Worm (Caenorhabditis elegans) whole organism, late embryonic: ENCODE results near the gene C25F9.2.

Source experiments
- C38D4.7 ChIP-seq: fragments of 200-800 bp; sonication (Bioruptor generic); optimal IDR thresholded peaks from 2 replicates; lab custom pipeline; 2018; ENCODE audit warnings: mild to moderate bottlenecking, missing genetic modification characterization, moderate library complexity, missing compliant biosample characterization
- F13H6.1 ChIP-seq: sonication (generic microtip); optimal IDR thresholded peaks from 2 replicates; lab custom pipeline; 2016; ENCODE audit warnings: missing genetic modification characterization, missing compliant biosample characterization
- K02D7.2 ChIP-seq: sonication (generic microtip); optimal IDR thresholded peaks from 2 replicates; lab custom pipeline; 2017; ENCODE audit warnings: mild to moderate bottlenecking, missing genetic modification characterization, missing compliant biosample characterization
- K09A11.1 ChIP-seq: sonication (generic microtip); optimal IDR thresholded peaks from 2 replicates; lab custom pipeline; 2017; ENCODE audit warnings: antibody characterized with exemption, mild to moderate bottlenecking, missing genetic modification characterization, missing compliant biosample characterization; ENCODE audit not compliant: insufficient read depth
- Y22D7AL.16 ChIP-seq: sonication (generic microtip); optimal IDR thresholded peaks from 2 replicates; lab custom pipeline; 2016; ENCODE audit warnings: missing genetic modification characterization, missing compliant biosample characterization
- ama-1 ChIP-seq: fragments of 150-350 bp; optimal IDR thresholded peaks from 2 replicates; lab custom pipeline; 2014
- ceh-14 ChIP-seq: sonication (generic microtip); optimal IDR thresholded peaks from 2 replicates; lab custom pipeline; 2016; ENCODE audit warnings: missing genotype, missing genetic modification characterization, missing compliant biosample characterization
- ceh-18 ChIP-seq: sonication (generic microtip); optimal IDR thresholded peaks from 2 replicates; lab custom pipeline; 2016; ENCODE audit warnings: missing genetic modification characterization, missing compliant biosample characterization
- ceh-19 ChIP-seq: fragments of 200-800 bp; sonication (Bioruptor generic); optimal IDR thresholded peaks from 2 replicates; lab custom pipeline; 2018; ENCODE audit warnings: mild to moderate bottlenecking, missing genetic modification characterization, missing compliant biosample characterization
- ceh-2 ChIP-seq: sonication (generic microtip); optimal IDR thresholded peaks from 2 replicates; lab custom pipeline; 2016; ENCODE audit warnings: missing genotype, missing genetic modification characterization, missing compliant biosample characterization
- ceh-22 ChIP-seq: sonication (generic microtip); optimal IDR thresholded peaks from 2 replicates; lab custom pipeline; 2017; ENCODE audit warnings: missing biosample characterization, missing genetic modification characterization
- ceh-24 ChIP-seq: sonication (generic microtip); optimal IDR thresholded peaks from 2 replicates; lab custom pipeline; 2016; ENCODE audit warnings: mild to moderate bottlenecking, missing genetic modification characterization, missing compliant biosample characterization
- ceh-30 ChIP-seq: fragments of 150-350 bp; optimal IDR thresholded peaks from 2 replicates; lab custom pipeline; 2014; ENCODE audit warnings: missing biosample characterization, missing genetic modification characterization
- ceh-34 ChIP-seq: sonication (generic microtip); optimal IDR thresholded peaks from 2 replicates; lab custom pipeline; 2016; ENCODE audit warnings: mild to moderate bottlenecking, missing genetic modification characterization, missing compliant biosample characterization
- ceh-9 ChIP-seq: sonication (generic microtip); optimal IDR thresholded peaks from 2 replicates; lab custom pipeline; 2016; ENCODE audit warnings: mild to moderate bottlenecking, missing genetic modification characterization, inconsistent platforms, missing compliant biosample characterization
- che-1 ChIP-seq: sonication (generic microtip); optimal IDR thresholded peaks from 2 replicates; lab custom pipeline; 2016; ENCODE audit warnings: mild to moderate bottlenecking, missing genetic modification characterization, missing compliant biosample characterization
- elt-2 ChIP-seq: sonication (generic microtip); optimal IDR thresholded peaks from 2 replicates; lab custom pipeline; 2016; ENCODE audit warnings: missing genetic modification reagents, missing genetic modification characterization, missing compliant biosample characterization
- elt-4 ChIP-seq: sonication (generic microtip); optimal IDR thresholded peaks from 2 replicates; lab custom pipeline; 2016; ENCODE audit warnings: missing genetic modification characterization, missing compliant biosample characterization
- ets-4 ChIP-seq: sonication (generic microtip); optimal IDR thresholded peaks from 2 replicates; lab custom pipeline; 2016; ENCODE audit warnings: missing genetic modification characterization, missing compliant biosample characterization
- eyg-1 ChIP-seq: sonication (generic microtip); optimal IDR thresholded peaks from 2 replicates; lab custom pipeline; 2016; ENCODE audit warnings: missing genotype, missing genetic modification characterization, missing compliant biosample characterization
- hlh-6 ChIP-seq: sonication (generic microtip); optimal IDR thresholded peaks from 2 replicates; lab custom pipeline; 2016; ENCODE audit warnings: missing genotype, missing genetic modification characterization, missing compliant biosample characterization
- hlh-8 ChIP-seq: sonication (generic microtip); optimal IDR thresholded peaks from 2 replicates; lab custom pipeline; 2016; ENCODE audit warnings: missing genotype, missing genetic modification characterization, missing compliant biosample characterization
- lim-6 ChIP-seq: sonication (generic microtip); optimal IDR thresholded peaks from 2 replicates; lab custom pipeline; 2016; ENCODE audit warnings: missing genetic modification characterization, missing compliant biosample characterization
- lin-11 ChIP-seq: fragments of 200-800 bp; sonication (Bioruptor generic); optimal IDR thresholded peaks from 2 replicates; lab custom pipeline; 2018; ENCODE audit warnings: mild to moderate bottlenecking, missing genetic modification characterization, missing compliant biosample characterization
- madf-2 ChIP-seq: sonication (generic microtip); optimal IDR thresholded peaks from 2 replicates; lab custom pipeline; 2017; ENCODE audit warnings: missing genetic modification characterization, missing compliant biosample characterization
- mec-3 ChIP-seq: sonication (generic microtip); optimal IDR thresholded peaks from 2 replicates; lab custom pipeline; 2016; ENCODE audit warnings: borderline replicate concordance, missing genetic modification characterization, missing compliant biosample characterization
- nfya-1 ChIP-seq: sonication (generic microtip); optimal IDR thresholded peaks from 2 replicates; lab custom pipeline; 2017; ENCODE audit warnings: missing genetic modification characterization, mild to moderate bottlenecking, missing compliant biosample characterization, antibody characterized with exemption, moderate library complexity
- nhr-11 ChIP-seq: fragments of 150-350 bp; optimal IDR thresholded peaks from 2 replicates; lab custom pipeline; 2014; ENCODE audit warnings: missing biosample characterization, missing genetic modification characterization
- npax-4 ChIP-seq: sonication (generic microtip); optimal IDR thresholded peaks from 2 replicates; lab custom pipeline; 2016; ENCODE audit warnings: missing genetic modification characterization, missing compliant biosample characterization
- odd-2 ChIP-seq: sonication (generic microtip); optimal IDR thresholded peaks from 2 replicates; lab custom pipeline; 2017; ENCODE audit warnings: antibody characterized with exemption, mild to moderate bottlenecking, missing genetic modification characterization, missing compliant biosample characterization
- pag-3 ChIP-seq: sonication (generic microtip); optimal IDR thresholded peaks from 2 replicates; lab custom pipeline; 2016; ENCODE audit warnings: missing compliant biosample characterization, missing genetic modification characterization, borderline replicate concordance
- pat-9 ChIP-seq: fragments of 200-800 bp; sonication (Bioruptor generic); optimal IDR thresholded peaks from 2 replicates; lab custom pipeline; 2018; ENCODE audit warnings: mild to moderate bottlenecking, missing genetic modification characterization, moderate library complexity, missing compliant biosample characterization
- pax-1 ChIP-seq: fragments of 150-350 bp; optimal IDR thresholded peaks from 2 replicates; lab custom pipeline; 2014; ENCODE audit warnings: missing biosample characterization, missing genetic modification characterization
- pha-2 ChIP-seq: sonication (generic microtip); optimal IDR thresholded peaks from 2 replicates; lab custom pipeline; 2017; ENCODE audit warnings: mild to moderate bottlenecking, missing genetic modification characterization, missing compliant biosample characterization
- pha-4 ChIP-seq: fragments of 150-350 bp; optimal IDR thresholded peaks from 2 replicates; lab custom pipeline; 2018; ENCODE audit warnings: missing biosample characterization, missing genetic modification reagents, missing genetic modification characterization
- pros-1 ChIP-seq: fragments of 150-350 bp; optimal IDR thresholded peaks from 2 replicates; lab custom pipeline; 2014; ENCODE audit warnings: missing biosample characterization, missing genetic modification reagents, missing genetic modification characterization
- ref-2 ChIP-seq: sonication (generic microtip); optimal IDR thresholded peaks from 2 replicates; lab custom pipeline; 2016; ENCODE audit warnings: missing genetic modification characterization, missing compliant biosample characterization
- rnt-1 ChIP-seq: sonication (generic microtip); optimal IDR thresholded peaks from 2 replicates; lab custom pipeline; 2016; ENCODE audit warnings: missing genetic modification characterization, missing compliant biosample characterization
- sdc-2 ChIP-seq: sonication (generic microtip); optimal IDR thresholded peaks from 2 replicates; lab custom pipeline; 2016; ENCODE audit warnings: missing genotype, missing genetic modification characterization, missing compliant biosample characterization
- unc-42 ChIP-seq: sonication (generic microtip); optimal IDR thresholded peaks from 2 replicates; lab custom pipeline; 2016; ENCODE audit warnings: missing genotype, missing genetic modification characterization, missing compliant biosample characterization
- unc-55 ChIP-seq: sonication (generic microtip); optimal IDR thresholded peaks from 2 replicates; lab custom pipeline; 2017; ENCODE audit warnings: missing biosample characterization, missing genetic modification reagents, missing genetic modification characterization
- unc-86 ChIP-seq: sonication (generic microtip); optimal IDR thresholded peaks from 2 replicates; lab custom pipeline; 2016; ENCODE audit warnings: missing genetic modification characterization, missing compliant biosample characterization

Gene C25F9.2

ce11 chrV:19432030-19432429, 10.8 kb downstream of the C25F9.2 start:
- no peak for TF ChIP-seq odd-2 (tag; lab: Kevin White, UChicago)
- TF ChIP-seq unc-86 = no peak
- TF ChIP-seq nhr-11 (tag; lab: Kevin White, UChicago) = no peak
- no peak for TF ChIP-seq F13H6.1 (tag; lab: Kevin White, UChicago)
- no peak for TF ChIP-seq rnt-1 (tag; lab: Kevin White, UChicago)
- TF ChIP-seq eyg-1 (tag; lab: Kevin White, UChicago) = no peak
- no peak for TF ChIP-seq pag-3 (tag; lab: Kevin White, UChicago)

DNA sequence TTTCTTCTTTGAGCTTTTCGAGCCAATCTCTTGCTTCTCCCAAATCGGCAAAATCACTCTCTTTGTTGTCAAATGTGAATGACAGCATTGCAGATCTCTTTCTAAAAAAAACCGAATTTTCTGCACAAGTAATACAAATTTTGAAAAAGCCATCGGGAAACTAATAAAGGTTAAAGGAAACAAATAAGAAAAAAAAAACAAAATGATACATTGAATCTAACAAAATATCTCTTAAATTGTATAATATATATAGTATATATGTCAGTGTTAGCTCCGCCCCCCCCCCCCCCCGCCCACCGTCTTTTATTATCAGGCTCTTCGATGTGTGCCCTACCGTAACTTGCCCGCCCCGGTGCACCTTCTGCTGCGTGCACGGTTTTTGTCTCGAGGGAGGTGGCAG, 11.7 kb downstream of the C25F9.2 start, which contains the start of gene C25F9.11:
Gene C25F9.11, minus strand, starts transcription at position 101 of the 400 bp plus-strand sequence.
- TF ChIP-seq ets-4 (no peak), ref-2 (tag; lab: Kevin White, UChicago) (no peak), elt-2 (tag; lab: Kevin White, UChicago) (no peak), unc-55 (GFP tag; lab: Kevin White, UChicago) (no peak), madf-2 (tag; lab: Kevin White, UChicago) (no peak)

- TF ChIP-seq ets-4 (no peak), ceh-34 (no peak), hlh-8 (tag; lab: Kevin White, UChicago) (no peak), Y22D7AL.16 (no peak)
Observed at ce11 chrV:19433806-19434437, 12.7 kb downstream of the C25F9.2 start, which contains the start of gene C25F9.16. Gene C25F9.16 (plus strand): TSS chrV:19434387.

DNA sequence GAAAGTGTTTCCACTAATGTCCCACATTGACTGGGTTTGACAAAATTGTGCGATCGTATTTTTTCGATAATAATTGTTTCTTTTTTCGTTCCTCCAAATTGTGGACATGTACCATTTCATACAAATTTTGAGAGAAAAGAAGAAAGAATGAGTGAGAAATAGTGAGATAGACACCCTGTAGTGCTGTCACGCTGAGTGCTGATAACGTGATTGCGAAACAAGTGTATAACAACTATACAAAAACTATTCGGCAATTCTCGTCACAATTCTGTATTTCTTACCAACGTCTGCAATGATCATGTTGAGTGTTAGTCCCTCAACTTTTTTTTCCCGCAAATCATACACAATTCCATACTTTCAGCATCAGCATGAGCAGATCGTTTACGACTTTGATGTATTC, 15.0 kb downstream of the C25F9.2 start, which contains the start of gene C25F9.14:
Gene C25F9.14, plus strand, starts transcription at position 178 of the 400 bp plus-strand sequence.
- TF ChIP-seq pros-1 (tag; lab: Kevin White, UChicago) (no peak), ceh-24 (no peak), pha-2 (tag; lab: Kevin White, UChicago) (no peak), ceh-18 (tag; lab: Kevin White, UChicago) (no peak), pat-9 (tag; lab: Kevin White, UChicago) (no peak), ceh-2 (tag; lab: Kevin White, UChicago) (no peak), npax-4 (tag; lab: Kevin White, UChicago) (no peak), unc-86 (no peak), ama-1 (lab: Kevin White, UChicago) (no peak), K09A11.1 (tag; lab: Kevin White, UChicago) (no peak), lin-11 (no peak), ets-4 (no peak), K02D7.2 (tag; lab: Kevin White, UChicago) (no peak), C38D4.7 (GFP tag; lab: Kevin White, UChicago) (no peak), hlh-6 (tag; lab: Kevin White, UChicago) (no peak), unc-42 (tag; lab: Kevin White, UChicago) (no peak), pag-3 (tag; lab: Kevin White, UChicago) (no peak), ceh-22 (no peak), hlh-8 (tag; lab: Kevin White, UChicago) (no peak), pha-4 (tag; lab: Kevin White, UChicago) (no peak)

DNA sequence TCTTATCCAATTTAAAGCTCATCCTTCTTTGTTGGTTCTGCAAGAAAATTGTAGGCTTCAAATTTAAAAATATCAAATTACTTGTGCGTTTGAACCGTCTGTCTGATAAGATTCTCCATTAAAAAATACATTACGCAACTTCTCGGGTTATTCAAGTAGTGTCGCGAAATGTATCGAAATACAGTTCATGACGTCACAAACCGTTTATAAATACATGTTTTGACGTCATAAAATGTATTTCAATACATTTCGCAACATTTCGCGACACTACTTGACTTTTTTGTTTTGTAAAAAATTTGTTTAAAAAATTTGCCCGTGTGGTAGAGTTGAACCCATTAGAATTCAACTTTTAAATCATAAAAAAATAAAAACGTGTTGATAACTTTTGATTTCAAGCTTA, 22.3 kb downstream of the C25F9.2 start:
- no peak for TF ChIP-seq nhr-11 (tag; lab: Kevin White, UChicago)
- TF ChIP-seq nfya-1 (tag; lab: Kevin White, UChicago) = no peak
- no peak for TF ChIP-seq pha-4 (tag; lab: Kevin White, UChicago)
- TF ChIP-seq ceh-22 = no peak
- TF ChIP-seq hlh-6 (tag; lab: Kevin White, UChicago) = no peak
- TF ChIP-seq mec-3 = no peak
- TF ChIP-seq che-1 (tag; lab: Kevin White, UChicago) = no peak
- TF ChIP-seq elt-4 (tag; lab: Kevin White, UChicago) = no peak
- TF ChIP-seq ets-4 = no peak
- no peak for TF ChIP-seq ceh-19 (GFP tag; lab: Kevin White, UChicago)
- TF ChIP-seq ceh-9 (tag; lab: Kevin White, UChicago) = no peak
- TF ChIP-seq odd-2 (tag; lab: Kevin White, UChicago) = no peak
- TF ChIP-seq pha-2 (tag; lab: Kevin White, UChicago) = no peak
- TF ChIP-seq ref-2 (tag; lab: Kevin White, UChicago) = no peak
- no peak for TF ChIP-seq lim-6
- TF ChIP-seq sdc-2 (tag; lab: Kevin White, UChicago) = no peak
- TF ChIP-seq ama-1 (lab: Kevin White, UChicago) = no peak
- TF ChIP-seq pax-1 (tag; lab: Kevin White, UChicago) = no peak
- TF ChIP-seq ceh-14 = no peak
- TF ChIP-seq ceh-30 = no peak
